Worm (Caenorhabditis elegans): ENCODE measurements around the gene F44E7.7.

Gene F44E7.7

ce11 chrV:5799373-5799772, 14.1 kb upstream of the F44E7.7 start, which contains the start of gene cyn-17:
TSS of gene cyn-17 (plus strand) at chrV:5799673.
- TF ChIP-seq bed-3 (GFP tag; optimal IDR thresholded peaks at IDR 0.05) (no peak), sem-2 (GFP tag; optimal IDR thresholded peaks at IDR 0.05) (no peak), M03D4.4 (tag; optimal IDR thresholded peaks at IDR 0.05) (no peak), cnd-1 (tag; optimal IDR thresholded peaks at IDR 0.05) (no peak), nhr-12 (tag; optimal IDR thresholded peaks at IDR 0.05) (no peak), mab-5 (tag; optimal IDR thresholded peaks at IDR 0.05) (no peak), unc-62 (GFP tag; optimal IDR thresholded peaks at IDR 0.05) (no peak), lin-32 (GFP tag; optimal IDR thresholded peaks at IDR 0.05) (no peak), ceh-83 (GFP tag; optimal IDR thresholded peaks at IDR 0.05) (no peak), ztf-11 (tag; optimal IDR thresholded peaks at IDR 0.05) (no peak)

- TF ChIP-seq elt-1 (tag; optimal IDR thresholded peaks at IDR 0.05; ENCODE audit: borderline replicate concordance, insufficient read depth) (peak; percentile 9), zip-8 (tag; optimal IDR thresholded peaks at IDR 0.05) (no peak), drap-1 (GFP tag; optimal IDR thresholded peaks at IDR 0.05) (no peak)
These were observed 12.9 kb upstream of the F44E7.7 start, which contains the start of gene nstp-3 for ce11 chrV:5798132-5798531. TSS of gene nstp-3 (minus strand) at chrV:5798232.

ce11 chrV:5792031-5792430, 6.8 kb upstream of the F44E7.7 start, which contains the start of gene ZC250.2:
TSS of gene ZC250.2 (plus strand) at chrV:5792331.
- TF ChIP-seq ztf-11 (tag; optimal IDR thresholded peaks at IDR 0.05) (no peak), unc-62 (GFP tag; optimal IDR thresholded peaks at IDR 0.05) (no peak), unc-120 (tag; optimal IDR thresholded peaks at IDR 0.05; ENCODE audit: poor library complexity, severe bottlenecking) (no peak)

- peak; percentile 72 for TF ChIP-seq lsy-2 (tag; optimal IDR thresholded peaks at IDR 0.05)
- peak; percentile 16 for TF ChIP-seq ceh-43 (GFP tag; optimal IDR thresholded peaks at IDR 0.05)
- TF ChIP-seq cnd-1 (tag; optimal IDR thresholded peaks at IDR 0.05): peak; percentile 4
- peak; percentile 50 for TF ChIP-seq M03D4.4 (tag; optimal IDR thresholded peaks at IDR 0.05)
- TF ChIP-seq tbx-8 (GFP tag; optimal IDR thresholded peaks at IDR 0.05): no peak
- TF ChIP-seq blmp-1 (tag; optimal IDR thresholded peaks at IDR 0.05): no peak
- peak; percentile 47 for TF ChIP-seq nhr-237 (tag; optimal IDR thresholded peaks at IDR 0.05)
- TF ChIP-seq bed-3 (GFP tag; optimal IDR thresholded peaks at IDR 0.05): peak; percentile 23
- peak; percentile 37 for TF ChIP-seq unc-120 (tag; optimal IDR thresholded peaks at IDR 0.05; ENCODE audit: poor library complexity, severe bottlenecking)
- peak; percentile 80 for TF ChIP-seq mep-1 (tag; optimal IDR thresholded peaks at IDR 0.05)
- no peak for TF ChIP-seq zip-8 (tag; optimal IDR thresholded peaks at IDR 0.05)
- peak; percentile 36 for TF ChIP-seq pha-4 (tag; optimal IDR thresholded peaks at IDR 0.05)
- no peak for TF ChIP-seq sem-2 (GFP tag; optimal IDR thresholded peaks at IDR 0.05)
- peak; percentile 77 for TF ChIP-seq sptf-1 (tag; optimal IDR thresholded peaks at IDR 0.05)
- TF ChIP-seq elt-1 (tag; optimal IDR thresholded peaks at IDR 0.05; ENCODE audit: borderline replicate concordance, insufficient read depth): no peak
- peak; percentile 83 for TF ChIP-seq lin-13 (tag; optimal IDR thresholded peaks at IDR 0.05)
- TF ChIP-seq unc-62 (GFP tag; optimal IDR thresholded peaks at IDR 0.05): peak; percentile 29
- TF ChIP-seq drap-1 (GFP tag; optimal IDR thresholded peaks at IDR 0.05): peak; percentile 71
- TF ChIP-seq ces-1 (GFP tag; optimal IDR thresholded peaks at IDR 0.05): peak; percentile 49
These were observed 5.4 kb upstream of the F44E7.7 start, which contains the start of the genes nhr-142 and F44E7.9 for ce11 chrV:5790497-5791280. TSS of gene nhr-142 (minus strand) at chrV:5790553. TSS of gene F44E7.9 (plus strand) at chrV:5791230.

- TF ChIP-seq elt-1 (tag; optimal IDR thresholded peaks at IDR 0.05; ENCODE audit: borderline replicate concordance, insufficient read depth): no peak
- no peak for TF ChIP-seq unc-120 (tag; optimal IDR thresholded peaks at IDR 0.05; ENCODE audit: poor library complexity, severe bottlenecking)
- TF ChIP-seq blmp-1 (tag; optimal IDR thresholded peaks at IDR 0.05): no peak
- TF ChIP-seq drap-1 (GFP tag; optimal IDR thresholded peaks at IDR 0.05): no peak
- no peak for TF ChIP-seq snpc-4 (tag; optimal IDR thresholded peaks at IDR 0.05)
- no peak for TF ChIP-seq lin-32 (GFP tag; optimal IDR thresholded peaks at IDR 0.05)
These were observed 3.4 kb upstream of the F44E7.7 start for ce11 chrV:5788650-5789049.

ce11 chrV:5782687-5783086, 2.6 kb downstream of the F44E7.7 start, which contains the start of gene fbxa-183:
TSS of gene fbxa-183 (minus strand) at chrV:5782787.
- TF ChIP-seq snpc-4 (tag; optimal IDR thresholded peaks at IDR 0.05) (no peak), nhr-237 (tag; optimal IDR thresholded peaks at IDR 0.05) (no peak), nhr-76 (tag; optimal IDR thresholded peaks at IDR 0.05) (no peak), M03D4.4 (tag; optimal IDR thresholded peaks at IDR 0.05) (no peak), mep-1 (tag; optimal IDR thresholded peaks at IDR 0.05) (no peak), ham-2 (GFP tag; optimal IDR thresholded peaks at IDR 0.05) (no peak)
